Worm (Caenorhabditis elegans) whole organism, L1 larva: ENCODE results near the gene ZK721.3.

Experiments
- C16A3.4 ChIP-seq: fragments of 150-350 bp; optimal IDR thresholded peaks from 2 replicates; lab custom pipeline; 2014; ENCODE audit warnings: missing biosample characterization, missing genetic modification characterization
- ama-1 ChIP-seq: fragments of 150-350 bp; optimal IDR thresholded peaks from 2 replicates; lab custom pipeline; 2014
- blmp-1 ChIP-seq: fragments of 150-350 bp; optimal IDR thresholded peaks from 2 replicates; lab custom pipeline; 2014; ENCODE audit warnings: missing biosample characterization, missing genetic modification characterization
- ceh-82 ChIP-seq, 3 experiments: fragments of 150-350 bp in 1 of 3; sonication (generic microtip) in 2 of 3; optimal IDR thresholded peaks; 2 replicates each; lab custom pipeline; 2014 to 2017; ENCODE audit warnings: missing biosample characterization in 3 of 3, missing genetic modification characterization in 3 of 3
- dpl-1 ChIP-seq, 3 experiments: fragments of 150-350 bp in 2 of 3; sonication (generic microtip) in 1 of 3; optimal IDR thresholded peaks; 2 replicates each; lab custom pipeline; 2014 to 2017; ENCODE audit warnings: missing biosample characterization in 3 of 3, missing genetic modification characterization in 3 of 3, missing genetic modification reagents in 3 of 3
- efl-1 ChIP-seq, 4 experiments: fragments of 150-350 bp; optimal IDR thresholded peaks in 3 of 4; peaks in 1 of 4; 1 replicate in 1 of 4; 2 replicates in 3 of 4; lab custom pipeline; 2014; ENCODE audit warnings: missing biosample characterization in 2 of 4, missing genetic modification characterization in 2 of 4, missing genetic modification reagents in 2 of 4
- efl-3 ChIP-seq: fragments of 200-800 bp; sonication (Bioruptor generic); optimal IDR thresholded peaks from 2 replicates; lab custom pipeline; 2018; ENCODE audit warnings: mild to moderate bottlenecking, missing genetic modification characterization, missing compliant biosample characterization
- elt-2 ChIP-seq: sonication (generic microtip); optimal IDR thresholded peaks from 2 replicates; lab custom pipeline; 2016; ENCODE audit warnings: missing genetic modification characterization, mild to moderate bottlenecking, inconsistent platforms, missing compliant biosample characterization, missing genetic modification reagents
- elt-3 ChIP-seq, 6 experiments: fragments of 150-350 bp in 1 of 6; sonication (generic microtip); optimal IDR thresholded peaks; 2 replicates each; lab custom pipeline; 2017 to 2018; ENCODE audit warnings: missing biosample characterization in 6 of 6, missing genetic modification characterization in 6 of 6, inconsistent platforms in 1 of 6
- ets-5 ChIP-seq: fragments of 200-800 bp; sonication (Bioruptor generic); IDR thresholded peaks from 2 replicates; pipeline ENCODE4 v1.3.6; 2022; ENCODE audit warnings: missing genetic modification characterization, missing compliant biosample characterization
- isw-1 ChIP-seq: fragments of 200-800 bp; sonication (Bioruptor generic); IDR thresholded peaks from 2 replicates; pipeline ENCODE4 v1.3.6; 2022; ENCODE audit warnings: missing genetic modification characterization, missing compliant biosample characterization
- lin-14 ChIP-seq: fragments of 200-800 bp; sonication (Bioruptor generic); optimal IDR thresholded peaks from 2 replicates; lab custom pipeline; 2018; ENCODE audit warnings: mild to moderate bottlenecking, missing genetic modification characterization, moderate library complexity, missing compliant biosample characterization
- lin-15B ChIP-seq: fragments of 150-350 bp; sonication (generic microtip); optimal IDR thresholded peaks from 3 replicates; lab custom pipeline; 2014; ENCODE audit warnings: missing biosample characterization, missing genetic modification characterization
- lin-35 ChIP-seq, 2 experiments: fragments of 150-350 bp; optimal IDR thresholded peaks; 2 replicates each; lab custom pipeline; 2014; ENCODE audit warnings: missing biosample characterization in 2 of 2, missing genetic modification characterization in 2 of 2, missing genetic modification reagents in 2 of 2
- lin-39 ChIP-seq: fragments of 150-350 bp; optimal IDR thresholded peaks from 2 replicates; lab custom pipeline; 2014; ENCODE audit warnings: missing biosample characterization, missing genetic modification reagents, missing genetic modification characterization
- lsy-2 ChIP-seq, 2 experiments: fragments of 150-350 bp; optimal IDR thresholded peaks; 2 replicates each; lab custom pipeline; 2014; ENCODE audit warnings: missing biosample characterization in 2 of 2, missing genetic modification characterization in 2 of 2
- mdl-1 ChIP-seq, 2 experiments: fragments of 150-350 bp; optimal IDR thresholded peaks; 2 replicates each; lab custom pipeline; 2014 to 2017; ENCODE audit warnings: missing biosample characterization in 2 of 2, missing genetic modification characterization in 2 of 2, inconsistent platforms in 1 of 2
- mef-2 ChIP-seq: fragments of 150-350 bp; optimal IDR thresholded peaks from 2 replicates; lab custom pipeline; 2014; ENCODE audit warnings: missing biosample characterization, missing genetic modification characterization
- nhr-20 ChIP-seq: sonication (generic microtip); optimal IDR thresholded peaks from 2 replicates; lab custom pipeline; 2016; ENCODE audit warnings: mild to moderate bottlenecking, missing genetic modification characterization, missing compliant biosample characterization
- nhr-47 ChIP-seq: sonication (generic microtip); optimal IDR thresholded peaks from 2 replicates; lab custom pipeline; 2016; ENCODE audit warnings: mild to moderate bottlenecking, missing genetic modification characterization, moderate library complexity, missing compliant biosample characterization
- nhr-71 ChIP-seq: sonication (generic microtip); optimal IDR thresholded peaks from 2 replicates; lab custom pipeline; 2016; ENCODE audit warnings: mild to moderate bottlenecking, missing genetic modification characterization, moderate library complexity, missing compliant biosample characterization
- nhr-77 ChIP-seq: fragments of 150-350 bp; optimal IDR thresholded peaks from 2 replicates; lab custom pipeline; 2014; ENCODE audit warnings: missing biosample characterization, missing genetic modification characterization
- nhr-85 ChIP-seq: sonication (generic microtip); peaks from one replicate; lab custom pipeline; 2016; ENCODE audit warnings: missing genetic modification characterization, inconsistent platforms, missing compliant biosample characterization
- pag-3 ChIP-seq: sonication (generic microtip); optimal IDR thresholded peaks from 2 replicates; lab custom pipeline; 2017; ENCODE audit warnings: missing genetic modification characterization, mild to moderate bottlenecking, missing compliant biosample characterization, antibody characterized with exemption, borderline replicate concordance; ENCODE audit not compliant: insufficient read depth
- pqm-1 ChIP-seq: sonication (generic microtip); optimal IDR thresholded peaks from 3 replicates; lab custom pipeline; 2017; ENCODE audit warnings: missing biosample characterization, missing genetic modification characterization
- rnt-1 ChIP-seq: sonication (generic microtip); optimal IDR thresholded peaks from 2 replicates; lab custom pipeline; 2016; ENCODE audit warnings: mild to moderate bottlenecking, missing genetic modification characterization, moderate library complexity, missing compliant biosample characterization
- skn-1 ChIP-seq: fragments of 150-350 bp; optimal IDR thresholded peaks from 2 replicates; lab custom pipeline; 2014; ENCODE audit warnings: missing biosample characterization, missing genetic modification characterization
- snu-23 ChIP-seq: sonication (generic microtip); optimal IDR thresholded peaks from 2 replicates; lab custom pipeline; 2016; ENCODE audit warnings: missing genetic modification characterization, missing compliant biosample characterization
- sup-37 ChIP-seq: fragments of 200-800 bp; sonication (Bioruptor generic); optimal IDR thresholded peaks from 2 replicates; lab custom pipeline; 2018; ENCODE audit warnings: mild to moderate bottlenecking, missing genetic modification characterization, missing compliant biosample characterization
- tlp-1 ChIP-seq: fragments of 150-350 bp; optimal IDR thresholded peaks from 2 replicates; lab custom pipeline; 2014; ENCODE audit warnings: missing biosample characterization, missing genetic modification characterization
- unc-130 ChIP-seq: fragments of 150-350 bp; optimal IDR thresholded peaks from 2 replicates; lab custom pipeline; 2017; ENCODE audit warnings: missing biosample characterization, missing genetic modification characterization, inconsistent platforms
- unc-86 ChIP-seq: sonication (generic microtip); optimal IDR thresholded peaks from 2 replicates; lab custom pipeline; 2016; ENCODE audit warnings: missing genetic modification characterization, missing compliant biosample characterization
- xbp-1 ChIP-seq: sonication (generic microtip); optimal IDR thresholded peaks from 2 replicates; lab custom pipeline; 2016; ENCODE audit warnings: missing genetic modification characterization, missing compliant biosample characterization
- zip-4 ChIP-seq: fragments of 200-800 bp; sonication (Bioruptor generic); optimal IDR thresholded peaks from 2 replicates; lab custom pipeline; 2018; ENCODE audit warnings: mild to moderate bottlenecking, missing genetic modification characterization, moderate library complexity, missing compliant biosample characterization

ZK721.3 gene

ce11 chrX:8789014-8789506 is 4.7 kb downstream of the ZK721.3 start, which contains the start of gene unc-27 (continued):
- TF ChIP-seq pqm-1 (tag; lab: Kevin White, UChicago): no peak
- no peak for TF ChIP-seq xbp-1 (tag; lab: Kevin White, UChicago)
- TF ChIP-seq tlp-1 (tag; lab: Kevin White, UChicago): no peak
- no peak for TF ChIP-seq nhr-77 (tag; lab: Kevin White, UChicago)
- TF ChIP-seq mef-2: no peak
- TF ChIP-seq pag-3 (tag; lab: Kevin White, UChicago): peak; percentile 92
- TF ChIP-seq ets-5 (GFP tag; lab: Robert Waterston, UW): no peak
- TF ChIP-seq zip-4 (GFP tag; lab: Kevin White, UChicago): no peak
- TF ChIP-seq lin-14 (GFP tag; lab: Kevin White, UChicago): peak; percentile 76
- TF ChIP-seq lin-15B (tag; lab: Kevin White, UChicago): no peak
- TF ChIP-seq unc-130 (tag; lab: Kevin White, UChicago): peak; percentile 25
- TF ChIP-seq sup-37 (GFP tag; lab: Kevin White, UChicago): no peak
- TF ChIP-seq lin-35 (GFP tag; optimal IDR thresholded peaks at IDR 0.05; lab: Kevin White, UChicago): no peak
- no peak for TF ChIP-seq efl-3
- no peak for TF ChIP-seq unc-86 (tag; lab: Kevin White, UChicago)

- TF ChIP-seq nhr-71 (tag; lab: Kevin White, UChicago) (no peak), elt-2 (tag; lab: Kevin White, UChicago) (no peak)
Observed at ce11 chrX:8790093-8790492, 5.8 kb downstream of the ZK721.3 start.

ce11 chrX:8791821-8792220 is 7.5 kb downstream of the ZK721.3 start, which contains the start of gene chup-1:
Gene chup-1, plus strand, starts transcription at chrX:8792160.
- TF ChIP-seq nhr-71 (tag; lab: Kevin White, UChicago) (peak; percentile 34), rnt-1 (tag; lab: Kevin White, UChicago) (peak; percentile 44), lsy-2 (tag; optimal IDR thresholded peaks at IDR 0.05; lab: Kevin White, UChicago) (peak; percentile 13 to 55), nhr-47 (tag; lab: Kevin White, UChicago) (peak; percentile 29), xbp-1 (tag; lab: Kevin White, UChicago) (peak; percentile 18), lin-35 (GFP tag; optimal IDR thresholded peaks at IDR 0.05; lab: Kevin White, UChicago) (peak in 1 of 2 experiments; percentile 74), nhr-77 (tag; lab: Kevin White, UChicago) (no peak), isw-1 (GFP tag; lab: Robert Waterston, UW) (no peak), elt-3 (tag; optimal IDR thresholded peaks at IDR 0.05; lab: Kevin White, UChicago) (peak in 1 of 6 experiments; percentile 30), dpl-1 (GFP tag; optimal IDR thresholded peaks at IDR 0.05; lab: Kevin White, UChicago) (peak in 1 of 3 experiments; percentile 48), nhr-20 (peak; percentile 31), skn-1 (tag; lab: Kevin White, UChicago) (peak; percentile 28), blmp-1 (tag; lab: Kevin White, UChicago) (peak; percentile 73), elt-2 (tag; lab: Kevin White, UChicago) (no peak), C16A3.4 (tag; lab: Kevin White, UChicago) (peak; percentile 49), ama-1 (lab: Kevin White, UChicago) (no peak), snu-23 (GFP tag; lab: Kevin White, UChicago) (peak; percentile 52), efl-1 (optimal IDR thresholded peaks at IDR 0.05; lab: Kevin White, UChicago) (peak; percentile 18 to 35), efl-1 (GFP tag; optimal IDR thresholded peaks at IDR 0.05 in 1 of 2; lab: Kevin White, UChicago) (peak in 1 of 2 experiments; percentile 83), mdl-1 (tag; optimal IDR thresholded peaks at IDR 0.05; lab: Kevin White, UChicago) (peak in 1 of 2 experiments; percentile 37), lin-14 (GFP tag; lab: Kevin White, UChicago) (peak; percentile 64), lin-15B (tag; lab: Kevin White, UChicago) (peak; percentile 25), ceh-82 (tag; optimal IDR thresholded peaks at IDR 0.05; lab: Kevin White, UChicago) (peak in 1 of 3 experiments; percentile 30), lin-39 (tag; lab: Kevin White, UChicago) (no peak), nhr-85 (tag; lab: Kevin White, UChicago) (peak; percentile 37)
